Fruit fly (Drosophila melanogaster): ENCODE data around the gene Jon25Bi.

The Jon25Bi gene

dm6 chr2L:4945300-4945699, 9.6 kb downstream of the Jon25Bi start, which contains the start of the genes mRpL24 and betaggt-I:
Gene mRpL24, minus strand, starts transcription at chr2L:4945361.
Gene betaggt-I, plus strand, starts transcription at chr2L:4945579.
- TF ChIP-seq bab1 (GFP tag; optimal IDR thresholded peaks at IDR 0.05) (peak; percentile 99), tj (GFP tag; optimal IDR thresholded peaks at IDR 0.05) (peak; percentile 85), cnc (optimal IDR thresholded peaks at IDR 0.05) (no peak), Mnt (GFP tag; optimal IDR thresholded peaks at IDR 0.05) (peak; percentile 88), CG1620 (GFP tag; optimal IDR thresholded peaks at IDR 0.05) (peak; percentile 96), Clk (GFP tag; optimal IDR thresholded peaks at IDR 0.05) (peak; percentile 89), cic (GFP tag; optimal IDR thresholded peaks at IDR 0.05) (peak; percentile 72), ovo (GFP tag; optimal IDR thresholded peaks at IDR 0.05) (peak; percentile 91), toe (GFP tag; optimal IDR thresholded peaks at IDR 0.05) (peak; percentile 95), Crg-1 (GFP tag; optimal IDR thresholded peaks at IDR 0.05) (peak; percentile 92), CG5204 (GFP tag; optimal IDR thresholded peaks at IDR 0.05) (peak; percentile 95), CG7101 (tag; optimal IDR thresholded peaks at IDR 0.05) (peak; percentile 99), CG7045 (GFP tag; optimal IDR thresholded peaks at IDR 0.05) (peak; percentile 98), Hr96 (GFP tag; optimal IDR thresholded peaks at IDR 0.05) (peak; percentile 85), CG12768 (GFP tag; optimal IDR thresholded peaks at IDR 0.05) (peak; percentile 96), pad (GFP tag; optimal IDR thresholded peaks at IDR 0.05) (peak; percentile 88), CG14711 (tag; optimal IDR thresholded peaks at IDR 0.05) (peak; percentile 98), CG33017 (tag; optimal IDR thresholded peaks at IDR 0.05) (peak; percentile 99), kay (GFP tag; ENCODE audit: borderline replicate concordance) (peak; percentile 97), CG11617 (GFP tag; optimal IDR thresholded peaks at IDR 0.05) (peak; percentile 97)

dm6 chr2L:4942257-4942792, 12.6 kb downstream of the Jon25Bi start, which contains the start of gene synr:
Gene synr, plus strand, starts transcription at chr2L:4942742.
- TF ChIP-seq tj (GFP tag; optimal IDR thresholded peaks at IDR 0.05) (no peak), CG7045 (GFP tag; optimal IDR thresholded peaks at IDR 0.05) (peak; percentile 1), pad (GFP tag; optimal IDR thresholded peaks at IDR 0.05) (no peak), CG5204 (GFP tag; optimal IDR thresholded peaks at IDR 0.05) (peak; percentile 28), cic (GFP tag; optimal IDR thresholded peaks at IDR 0.05) (no peak), CG7101 (tag; optimal IDR thresholded peaks at IDR 0.05) (no peak), bab1 (GFP tag; optimal IDR thresholded peaks at IDR 0.05) (no peak), Clk (GFP tag; optimal IDR thresholded peaks at IDR 0.05) (no peak), toe (GFP tag; optimal IDR thresholded peaks at IDR 0.05) (no peak), CG12768 (GFP tag; optimal IDR thresholded peaks at IDR 0.05) (no peak), Hr96 (GFP tag; optimal IDR thresholded peaks at IDR 0.05) (no peak)

DNA sequence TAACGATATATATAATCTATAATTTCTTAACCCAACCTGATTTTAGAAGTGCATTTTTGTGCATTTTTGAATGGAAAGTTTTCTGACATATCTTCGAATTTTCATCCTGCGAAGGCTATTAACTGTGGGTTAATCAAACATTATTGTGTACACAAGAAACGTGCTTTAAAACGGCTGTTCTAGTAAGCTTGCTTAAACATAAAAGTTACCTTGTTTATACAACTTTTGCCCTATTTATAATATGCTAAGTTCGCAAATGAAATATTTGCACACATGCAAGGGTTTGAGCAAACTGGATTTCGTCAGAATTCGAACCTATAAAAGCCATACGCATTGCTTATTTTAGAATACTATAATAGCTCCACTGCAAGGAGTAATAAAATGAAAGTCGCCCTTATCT, 17.9 kb downstream of the Jon25Bi start, which contains the start of gene Sgs1:
Gene Sgs1 (plus strand): TSS at position 350 of the 400 bp plus-strand sequence.
- TF ChIP-seq ovo (GFP tag; optimal IDR thresholded peaks at IDR 0.05), result no peak
- TF ChIP-seq Clk (GFP tag; optimal IDR thresholded peaks at IDR 0.05), result no peak
- TF ChIP-seq CG33017 (tag; optimal IDR thresholded peaks at IDR 0.05), result no peak
- no peak for TF ChIP-seq tj (GFP tag; optimal IDR thresholded peaks at IDR 0.05)
- no peak for TF ChIP-seq CG14711 (tag; optimal IDR thresholded peaks at IDR 0.05)
- TF ChIP-seq CG7101 (tag; optimal IDR thresholded peaks at IDR 0.05), result no peak
- no peak for TF ChIP-seq cnc (optimal IDR thresholded peaks at IDR 0.05)
- TF ChIP-seq CG5204 (GFP tag; optimal IDR thresholded peaks at IDR 0.05), result no peak
- TF ChIP-seq CG12768 (GFP tag; optimal IDR thresholded peaks at IDR 0.05), result no peak
- no peak for TF ChIP-seq Hr96 (GFP tag; optimal IDR thresholded peaks at IDR 0.05)
- TF ChIP-seq bab1 (GFP tag; optimal IDR thresholded peaks at IDR 0.05), result no peak

dm6 chr2L:4936325-4936869, 18.5 kb downstream of the Jon25Bi start, which contains the start of gene hoe2:
Gene hoe2, minus strand, starts transcription at chr2L:4936450.
- no peak for TF ChIP-seq CG5204 (GFP tag; optimal IDR thresholded peaks at IDR 0.05)
- no peak for TF ChIP-seq Hr96 (GFP tag; optimal IDR thresholded peaks at IDR 0.05)
- TF ChIP-seq tj (GFP tag; optimal IDR thresholded peaks at IDR 0.05), result no peak
- TF ChIP-seq CG7045 (GFP tag; optimal IDR thresholded peaks at IDR 0.05), result peak; percentile 5
- no peak for TF ChIP-seq Mnt (GFP tag; optimal IDR thresholded peaks at IDR 0.05)

- no peak for TF ChIP-seq CG11617 (GFP tag; optimal IDR thresholded peaks at IDR 0.05)
- no peak for TF ChIP-seq bab1 (GFP tag; optimal IDR thresholded peaks at IDR 0.05)
- TF ChIP-seq CG5204 (GFP tag; optimal IDR thresholded peaks at IDR 0.05), result no peak
- TF ChIP-seq pad (GFP tag; optimal IDR thresholded peaks at IDR 0.05), result no peak
- TF ChIP-seq CG14711 (tag; optimal IDR thresholded peaks at IDR 0.05), result no peak
- TF ChIP-seq CG7101 (tag; optimal IDR thresholded peaks at IDR 0.05), result no peak
- TF ChIP-seq cnc (optimal IDR thresholded peaks at IDR 0.05), result no peak
- TF ChIP-seq CG12768 (GFP tag; optimal IDR thresholded peaks at IDR 0.05), result no peak
- no peak for TF ChIP-seq tj (GFP tag; optimal IDR thresholded peaks at IDR 0.05)
- TF ChIP-seq toe (GFP tag; optimal IDR thresholded peaks at IDR 0.05), result no peak
- no peak for TF ChIP-seq ovo (GFP tag; optimal IDR thresholded peaks at IDR 0.05)
- no peak for TF ChIP-seq CG1620 (GFP tag; optimal IDR thresholded peaks at IDR 0.05)
- no peak for TF ChIP-seq Clk (GFP tag; optimal IDR thresholded peaks at IDR 0.05)
- no peak for TF ChIP-seq Mnt (GFP tag; optimal IDR thresholded peaks at IDR 0.05)
- no peak for TF ChIP-seq CG33017 (tag; optimal IDR thresholded peaks at IDR 0.05)
Measured at dm6 chr2L:4932284-4932683, 22.7 kb downstream of the Jon25Bi start, which contains the start of gene hoe1. Gene hoe1, minus strand, starts transcription at chr2L:4932384.

- TF ChIP-seq Crg-1 (GFP tag; optimal IDR thresholded peaks at IDR 0.05) (no peak), CG14711 (tag; optimal IDR thresholded peaks at IDR 0.05) (peak; percentile 69), pad (GFP tag; optimal IDR thresholded peaks at IDR 0.05) (no peak), cic (GFP tag; optimal IDR thresholded peaks at IDR 0.05) (no peak), CG5204 (GFP tag; optimal IDR thresholded peaks at IDR 0.05) (peak; percentile 61), Clk (GFP tag; optimal IDR thresholded peaks at IDR 0.05) (no peak), kay (GFP tag; ENCODE audit: borderline replicate concordance) (peak; percentile 36), ovo (GFP tag; optimal IDR thresholded peaks at IDR 0.05) (no peak), CG11617 (GFP tag; optimal IDR thresholded peaks at IDR 0.05) (peak; percentile 20), bab1 (GFP tag; optimal IDR thresholded peaks at IDR 0.05) (peak; percentile 35), CG7101 (tag; optimal IDR thresholded peaks at IDR 0.05) (peak; percentile 67), cnc (optimal IDR thresholded peaks at IDR 0.05) (no peak), CG12768 (GFP tag; optimal IDR thresholded peaks at IDR 0.05) (peak; percentile 51), tj (GFP tag; optimal IDR thresholded peaks at IDR 0.05) (peak; percentile 30), CG33017 (tag; optimal IDR thresholded peaks at IDR 0.05) (peak; percentile 90), CG7045 (GFP tag; optimal IDR thresholded peaks at IDR 0.05) (peak; percentile 83), CG1620 (GFP tag; optimal IDR thresholded peaks at IDR 0.05) (no peak), Mnt (GFP tag; optimal IDR thresholded peaks at IDR 0.05) (no peak), Hr96 (GFP tag; optimal IDR thresholded peaks at IDR 0.05) (peak; percentile 12), toe (GFP tag; optimal IDR thresholded peaks at IDR 0.05) (peak; percentile 9)
Measured at dm6 chr2L:4930541-4930940, 24.4 kb downstream of the Jon25Bi start.
